Fruit fly (Drosophila melanogaster): ENCODE measurements around the gene step.

Gene step

dm6 chr2L:21792831-21793230 is 35.6 kb upstream of the step start:
- TF ChIP-seq dsf (GFP tag; optimal IDR thresholded peaks at IDR 0.05; ENCODE audit: borderline replicate concordance) (no peak), Hr83 (GFP tag; optimal IDR thresholded peaks at IDR 0.05; ENCODE audit: poor library complexity, severe bottlenecking) (no peak), Mio (GFP tag; optimal IDR thresholded peaks at IDR 0.05) (no peak), jim (GFP tag; optimal IDR thresholded peaks at IDR 0.05) (no peak), rgr (GFP tag; optimal IDR thresholded peaks at IDR 0.05) (no peak), CG9705 (GFP tag; optimal IDR thresholded peaks at IDR 0.05) (no peak), GATAd (GFP tag; optimal IDR thresholded peaks at IDR 0.05) (no peak)

dm6 chr2L:21791980-21792379 is 34.7 kb upstream of the step start:
- TF ChIP-seq pan (optimal IDR thresholded peaks at IDR 0.05) (no peak), usp (GFP tag; optimal IDR thresholded peaks at IDR 0.05) (no peak), brk (GFP tag; optimal IDR thresholded peaks at IDR 0.05) (no peak), dmrt93B (GFP tag; optimal IDR thresholded peaks at IDR 0.05) (no peak), tai (GFP tag; optimal IDR thresholded peaks at IDR 0.05) (no peak), Abd-B (GFP tag; optimal IDR thresholded peaks at IDR 0.05) (no peak), br (GFP tag; optimal IDR thresholded peaks at IDR 0.05) (no peak), ey (GFP tag; optimal IDR thresholded peaks at IDR 0.05) (no peak), fru (GFP tag; optimal IDR thresholded peaks at IDR 0.05) (no peak), h (GFP tag; optimal IDR thresholded peaks at IDR 0.05) (no peak), HLH106 (tag; optimal IDR thresholded peaks at IDR 0.05) (no peak), woc (GFP tag; optimal IDR thresholded peaks at IDR 0.05) (no peak), sv (GFP tag; optimal IDR thresholded peaks at IDR 0.05) (no peak), Mio (GFP tag; optimal IDR thresholded peaks at IDR 0.05) (no peak), rgr (GFP tag; optimal IDR thresholded peaks at IDR 0.05) (no peak), dsf (GFP tag; optimal IDR thresholded peaks at IDR 0.05; ENCODE audit: borderline replicate concordance) (no peak), CrebA (GFP tag; optimal IDR thresholded peaks at IDR 0.05; ENCODE audit: borderline replicate concordance) (no peak), Hnf4 (GFP tag; optimal IDR thresholded peaks at IDR 0.05) (no peak), foxo (GFP tag; optimal IDR thresholded peaks at IDR 0.05) (no peak)

dm6 chr2L:21789456-21790065 is 32.3 kb upstream of the step start:
- TF ChIP-seq N (GFP tag; optimal IDR thresholded peaks at IDR 0.05) (no peak), usp (GFP tag; optimal IDR thresholded peaks at IDR 0.05) (no peak), jim (GFP tag; optimal IDR thresholded peaks at IDR 0.05) (no peak), Myc (optimal IDR thresholded peaks at IDR 0.05) (no peak), ey (GFP tag; optimal IDR thresholded peaks at IDR 0.05) (no peak), Dfd (GFP tag; optimal IDR thresholded peaks at IDR 0.05) (no peak), Jra (GFP tag; optimal IDR thresholded peaks at IDR 0.05) (no peak), psq (GFP tag; optimal IDR thresholded peaks at IDR 0.05) (no peak), dl (GFP tag; optimal IDR thresholded peaks at IDR 0.05; ENCODE audit: insufficient read depth in 1 of 2, partially characterized antibody in 2 of 2) (no peak), foxo (GFP tag; optimal IDR thresholded peaks at IDR 0.05) (no peak), h (GFP tag; optimal IDR thresholded peaks at IDR 0.05) (no peak), Hnf4 (GFP tag; optimal IDR thresholded peaks at IDR 0.05) (no peak), lola (GFP tag; optimal IDR thresholded peaks at IDR 0.05) (no peak), HLH106 (tag; optimal IDR thresholded peaks at IDR 0.05) (no peak), dsf (GFP tag; optimal IDR thresholded peaks at IDR 0.05; ENCODE audit: borderline replicate concordance) (no peak), Hr78 (GFP tag; optimal IDR thresholded peaks at IDR 0.05) (no peak)

dm6 chr2L:21786991-21787390 is 29.7 kb upstream of the step start:
- TF ChIP-seq rgr (GFP tag; optimal IDR thresholded peaks at IDR 0.05) (peak; percentile 28), pan (optimal IDR thresholded peaks at IDR 0.05) (no peak), ey (GFP tag; optimal IDR thresholded peaks at IDR 0.05) (peak; percentile 0), foxo (GFP tag; optimal IDR thresholded peaks at IDR 0.05) (peak in 1 of 2 experiments; percentile 7), h (GFP tag; optimal IDR thresholded peaks at IDR 0.05) (peak; percentile 12), fru (GFP tag; optimal IDR thresholded peaks at IDR 0.05) (peak; percentile 7), jim (GFP tag; optimal IDR thresholded peaks at IDR 0.05) (no peak), sv (GFP tag; optimal IDR thresholded peaks at IDR 0.05) (peak; percentile 20), brk (GFP tag; optimal IDR thresholded peaks at IDR 0.05) (no peak), usp (GFP tag; optimal IDR thresholded peaks at IDR 0.05) (no peak), Myc (optimal IDR thresholded peaks at IDR 0.05) (no peak), dmrt93B (GFP tag; optimal IDR thresholded peaks at IDR 0.05) (no peak), CrebA (GFP tag; optimal IDR thresholded peaks at IDR 0.05; ENCODE audit: borderline replicate concordance) (no peak)
